Worm (Caenorhabditis elegans): ENCODE data around the gene R08C7.5.

R08C7.5 gene

DNA sequence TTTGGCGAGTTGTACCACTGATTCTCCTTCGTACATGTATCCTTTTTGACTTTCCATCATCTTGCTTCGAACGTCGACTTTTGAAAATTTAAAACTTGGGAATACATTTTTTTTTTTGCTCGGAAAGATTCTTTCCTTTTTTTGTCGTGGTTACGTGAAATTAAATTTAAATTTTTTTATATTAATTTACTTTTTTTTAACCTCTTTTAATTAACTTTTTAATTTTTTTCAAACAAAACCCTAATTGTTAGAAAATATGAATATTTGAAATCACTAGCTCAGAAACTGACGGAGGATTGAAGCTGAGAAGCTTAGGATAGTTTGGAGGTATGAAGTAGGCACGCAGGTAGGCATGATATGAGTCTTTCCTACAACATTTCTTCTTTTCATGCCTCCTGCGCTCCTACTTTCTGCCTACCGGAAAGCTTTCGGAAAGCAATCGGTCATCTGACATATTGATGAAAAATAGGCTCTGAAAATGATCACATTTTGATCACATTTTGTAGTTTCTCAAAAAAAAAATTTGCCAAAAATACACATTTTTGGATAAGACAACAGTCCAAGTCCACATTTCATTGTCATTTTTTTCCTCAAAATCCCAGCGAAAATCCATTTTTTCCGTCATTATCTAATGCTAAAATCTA is 4.5 kb downstream of the R08C7.5 start, which contains the start of the genes R08C7.8 and R08C7.4:
Gene R08C7.8 (minus strand): TSS at position 101 of the 644 bp plus-strand sequence.
Gene R08C7.4 (plus strand): TSS at position 594 of the 644 bp plus-strand sequence.
- TF ChIP-seq Y55F3AM.14 (GFP tag; optimal IDR thresholded peaks at IDR 0.05), result no peak
- TF ChIP-seq mbf-1 (tag; optimal IDR thresholded peaks at IDR 0.05), result no peak
- TF ChIP-seq ZK546.5 (tag; optimal IDR thresholded peaks at IDR 0.05), result no peak
- no peak for TF ChIP-seq lin-11 (tag; optimal IDR thresholded peaks at IDR 0.05)
- TF ChIP-seq nhr-12 (tag; optimal IDR thresholded peaks at IDR 0.05), result no peak
- TF ChIP-seq snpc-4 (tag; optimal IDR thresholded peaks at IDR 0.05), result no peak
- no peak for TF ChIP-seq nhr-77 (tag; optimal IDR thresholded peaks at IDR 0.05)
- TF ChIP-seq unc-62 (GFP tag; optimal IDR thresholded peaks at IDR 0.05), result no peak

DNA sequence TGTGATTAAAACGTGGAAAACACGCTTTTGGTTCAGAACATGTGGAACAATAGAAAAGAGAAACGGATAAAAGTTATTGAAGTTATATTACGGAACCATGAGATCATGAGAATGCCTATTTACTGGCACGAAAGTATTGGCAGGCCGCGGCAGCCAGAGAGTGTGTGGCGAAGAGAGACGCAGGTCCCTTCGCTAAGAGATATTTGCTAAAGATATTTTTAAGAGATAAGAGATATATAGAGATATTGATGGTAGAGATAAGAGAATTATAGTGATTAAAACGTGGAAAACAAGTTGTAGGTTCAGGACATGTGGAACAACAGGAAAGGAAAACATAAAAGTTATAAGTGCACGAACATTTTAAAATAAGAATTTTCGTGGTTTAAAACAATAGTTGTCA is 7.8 kb downstream of the R08C7.5 start:
- TF ChIP-seq aly-2 (tag; optimal IDR thresholded peaks at IDR 0.05) (no peak), sma-9 (GFP tag; optimal IDR thresholded peaks at IDR 0.05) (peak; percentile 45), sma-9 (tag; optimal IDR thresholded peaks at IDR 0.05) (no peak), elt-1 (tag; optimal IDR thresholded peaks at IDR 0.05) (peak; percentile 51)

DNA sequence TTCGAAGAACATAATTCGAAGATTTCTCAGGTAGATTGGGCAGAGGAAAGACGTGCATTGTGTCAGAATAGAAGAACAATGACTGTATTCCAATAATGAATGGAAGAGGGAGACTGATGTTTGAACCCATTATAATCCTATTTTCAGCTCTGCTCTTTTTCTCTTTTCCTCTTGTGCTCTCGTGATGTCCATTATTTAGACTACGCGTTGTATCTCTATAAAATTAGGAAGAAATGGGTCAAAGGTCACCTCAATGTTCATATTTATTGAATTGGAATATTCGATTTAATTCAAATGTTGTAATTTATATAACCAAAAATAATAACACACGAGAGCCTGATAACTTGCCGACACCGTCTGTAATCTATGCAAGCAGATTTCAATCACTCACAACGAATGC is 9.2 kb downstream of the R08C7.5 start, which contains the start of gene fbxb-74:
Gene fbxb-74 (minus strand): TSS at position 101 of the 400 bp plus-strand sequence.
- no peak for TF ChIP-seq C34F6.9 (tag; optimal IDR thresholded peaks at IDR 0.05)
- no peak for TF ChIP-seq Y55F3AM.14 (GFP tag; optimal IDR thresholded peaks at IDR 0.05)
- TF ChIP-seq nhr-12 (tag; optimal IDR thresholded peaks at IDR 0.05), result no peak
- TF ChIP-seq R02D3.7 (tag; optimal IDR thresholded peaks at IDR 0.05), result no peak

DNA sequence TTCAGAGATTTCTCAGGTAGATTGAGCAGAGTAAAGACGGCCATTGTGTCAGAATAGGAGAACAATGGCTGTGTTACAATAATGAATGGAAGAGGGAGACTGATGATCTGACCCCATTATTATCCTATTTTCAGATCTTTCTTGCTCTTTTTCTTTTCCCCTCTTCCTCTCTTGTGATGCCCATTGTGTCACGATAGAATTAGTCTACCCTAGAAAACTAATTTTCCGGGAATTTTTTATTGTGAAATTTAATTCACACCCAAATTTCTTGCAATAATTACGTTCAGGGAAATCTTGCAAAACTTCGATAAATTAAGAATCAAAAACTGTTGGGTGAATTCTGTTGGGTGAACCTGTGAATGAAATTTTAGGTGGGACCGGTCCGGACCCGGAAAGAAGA is 11.0 kb downstream of the R08C7.5 start, which contains the start of gene fbxb-75:
Gene fbxb-75 (minus strand): TSS at position 101 of the 400 bp plus-strand sequence.
- no peak for TF ChIP-seq elt-1 (tag; optimal IDR thresholded peaks at IDR 0.05)
- no peak for TF ChIP-seq unc-39 (tag; optimal IDR thresholded peaks at IDR 0.05)
- TF ChIP-seq fos-1 (tag; optimal IDR thresholded peaks at IDR 0.05), result no peak
- no peak for TF ChIP-seq ztf-1 (GFP tag; conservative IDR thresholded peaks at IDR 0.05)
- TF ChIP-seq ceh-82 (tag; optimal IDR thresholded peaks at IDR 0.05), result no peak
- no peak for TF ChIP-seq unc-55 (GFP tag; optimal IDR thresholded peaks at IDR 0.05)
- TF ChIP-seq elt-3 (tag; optimal IDR thresholded peaks at IDR 0.05), result no peak
- TF ChIP-seq alr-1 (tag; optimal IDR thresholded peaks at IDR 0.05), result no peak
- no peak for TF ChIP-seq ztf-11 (tag; optimal IDR thresholded peaks at IDR 0.05)
- no peak for TF ChIP-seq C34F6.9 (tag; optimal IDR thresholded peaks at IDR 0.05)
- no peak for TF ChIP-seq ceh-16 (tag; optimal IDR thresholded peaks at IDR 0.05)
- no peak for TF ChIP-seq nhr-237 (tag; optimal IDR thresholded peaks at IDR 0.05)
- TF ChIP-seq unc-62 (GFP tag; optimal IDR thresholded peaks at IDR 0.05), result no peak
- no peak for TF ChIP-seq nhr-11 (tag; optimal IDR thresholded peaks at IDR 0.05)

ce11 chrIV:4445711-4446290 is 15.8 kb downstream of the R08C7.5 start, which contains the start of the genes wapl-1 and htz-1:
wapl-1 (minus strand) TSS chrIV:4445740.
htz-1 (plus strand) TSS chrIV:4446216.
- TF ChIP-seq gmeb-1 (tag; optimal IDR thresholded peaks at IDR 0.05), result peak; percentile 95
- no peak for TF ChIP-seq nhr-12 (tag; optimal IDR thresholded peaks at IDR 0.05)
- TF ChIP-seq sem-4 (tag; optimal IDR thresholded peaks at IDR 0.05), result peak; percentile 94
- TF ChIP-seq zag-1 (tag; optimal IDR thresholded peaks at IDR 0.05), result peak; percentile 82
- TF ChIP-seq nhr-25 (tag; optimal IDR thresholded peaks at IDR 0.05), result peak; percentile 95
- peak; percentile 92 for TF ChIP-seq nhr-6 (tag; optimal IDR thresholded peaks at IDR 0.05)
- peak; percentile 86 for TF ChIP-seq ceh-16 (tag; optimal IDR thresholded peaks at IDR 0.05)
- peak; percentile 91 for TF ChIP-seq fos-1 (tag; optimal IDR thresholded peaks at IDR 0.05)
- peak; percentile 98 for TF ChIP-seq C34F6.9 (tag; optimal IDR thresholded peaks at IDR 0.05)
- TF ChIP-seq nhr-10 (tag; optimal IDR thresholded peaks at IDR 0.05), result peak; percentile 59
- no peak for TF ChIP-seq dmd-4 (tag; optimal IDR thresholded peaks at IDR 0.05)
- no peak for TF ChIP-seq mbf-1 (tag; optimal IDR thresholded peaks at IDR 0.05)
- no peak for TF ChIP-seq ztf-11 (tag; optimal IDR thresholded peaks at IDR 0.05)
- TF ChIP-seq nhr-23 (tag; optimal IDR thresholded peaks at IDR 0.05), result no peak
- TF ChIP-seq snpc-4 (tag; optimal IDR thresholded peaks at IDR 0.05), result peak; percentile 82
- TF ChIP-seq nhr-21 (tag; optimal IDR thresholded peaks at IDR 0.05), result peak; percentile 94
- peak; percentile 96 for TF ChIP-seq F13H6.1 (tag; optimal IDR thresholded peaks at IDR 0.05)
- peak; percentile 72 for TF ChIP-seq blmp-1 (tag; optimal IDR thresholded peaks at IDR 0.05; ENCODE audit: insufficient read depth)
- TF ChIP-seq skn-1 (tag; optimal IDR thresholded peaks at IDR 0.05), result peak; percentile 54
- TF ChIP-seq elt-3 (tag; optimal IDR thresholded peaks at IDR 0.05), result no peak
- no peak for TF ChIP-seq ztf-1 (GFP tag; conservative IDR thresholded peaks at IDR 0.05)
- peak; percentile 16 for TF ChIP-seq nhr-77 (tag; optimal IDR thresholded peaks at IDR 0.05)
- no peak for TF ChIP-seq lin-39 (tag; optimal IDR thresholded peaks at IDR 0.05)
- peak; percentile 79 for TF ChIP-seq Y55F3AM.14 (GFP tag; optimal IDR thresholded peaks at IDR 0.05)
- peak; percentile 29 to 67 for TF ChIP-seq mdl-1 (tag; optimal IDR thresholded peaks at IDR 0.05)
- TF ChIP-seq lin-11 (tag; optimal IDR thresholded peaks at IDR 0.05), result peak; percentile 99
- no peak for TF ChIP-seq peb-1 (tag; optimal IDR thresholded peaks at IDR 0.05)
- peak; percentile 99 for TF ChIP-seq lsy-2 (tag; optimal IDR thresholded peaks at IDR 0.05)
- peak; percentile 97 for TF ChIP-seq crh-2 (tag; optimal IDR thresholded peaks at IDR 0.05)
- TF ChIP-seq ZK546.5 (tag; optimal IDR thresholded peaks at IDR 0.05), result peak; percentile 99
- TF ChIP-seq aly-2 (tag; optimal IDR thresholded peaks at IDR 0.05), result no peak
- no peak for TF ChIP-seq unc-39 (tag; optimal IDR thresholded peaks at IDR 0.05)
- TF ChIP-seq elt-1 (tag; optimal IDR thresholded peaks at IDR 0.05), result no peak
